Worm (Caenorhabditis elegans): ENCODE results near the gene F41G3.3.

Gene F41G3.3

DNA sequence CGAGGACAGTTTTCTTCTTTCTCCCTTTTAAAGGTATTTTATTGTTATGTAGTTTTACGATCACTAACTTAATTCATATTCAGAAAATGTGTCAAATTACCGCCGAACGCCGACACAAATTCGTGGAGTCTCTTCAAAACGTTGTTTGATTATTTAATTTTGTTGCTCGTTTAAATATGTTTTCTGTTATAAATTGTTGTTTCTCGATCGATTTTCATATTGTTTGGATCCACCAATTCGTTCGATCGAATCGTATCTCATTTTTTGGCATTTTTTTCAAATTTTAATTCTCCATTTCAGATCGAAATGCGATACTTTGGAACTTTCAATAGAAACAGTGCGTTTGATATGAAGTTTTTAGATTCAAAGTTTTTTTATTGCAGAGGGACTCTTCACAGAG, 13.7 kb upstream of the F41G3.3 start, which contains the start of gene F41G3.6:
Gene F41G3.6, plus strand, starts transcription at position 301 of the 400 bp plus-strand sequence.
- no peak for TF ChIP-seq sma-9 (GFP tag; optimal IDR thresholded peaks at IDR 0.05)
- TF ChIP-seq sma-9 (tag; optimal IDR thresholded peaks at IDR 0.05) = no peak
- no peak for TF ChIP-seq ZK546.5 (tag; optimal IDR thresholded peaks at IDR 0.05)
- no peak for TF ChIP-seq C34F6.9 (tag; optimal IDR thresholded peaks at IDR 0.05)
- TF ChIP-seq mbf-1 (tag; optimal IDR thresholded peaks at IDR 0.05) = no peak
- no peak for TF ChIP-seq crh-2 (tag; optimal IDR thresholded peaks at IDR 0.05)

- TF ChIP-seq Y55F3AM.14 (GFP tag; optimal IDR thresholded peaks at IDR 0.05) (no peak), blmp-1 (tag; optimal IDR thresholded peaks at IDR 0.05; ENCODE audit: insufficient read depth) (no peak), nhr-12 (tag; optimal IDR thresholded peaks at IDR 0.05) (no peak), ama-1 (optimal IDR thresholded peaks at IDR 0.05) (no peak), peb-1 (tag; optimal IDR thresholded peaks at IDR 0.05) (no peak), nhr-23 (tag; optimal IDR thresholded peaks at IDR 0.05) (no peak), C34F6.9 (tag; optimal IDR thresholded peaks at IDR 0.05) (no peak), sma-3 (GFP tag; optimal IDR thresholded peaks at IDR 0.05) (no peak), nhr-11 (tag; optimal IDR thresholded peaks at IDR 0.05) (no peak), dmd-4 (tag; optimal IDR thresholded peaks at IDR 0.05) (no peak)
Measured at ce11 chrII:6744648-6745047, 11.7 kb upstream of the F41G3.3 start, which contains the start of gene ins-15. Gene ins-15 (minus strand): TSS chrII:6744748.

DNA sequence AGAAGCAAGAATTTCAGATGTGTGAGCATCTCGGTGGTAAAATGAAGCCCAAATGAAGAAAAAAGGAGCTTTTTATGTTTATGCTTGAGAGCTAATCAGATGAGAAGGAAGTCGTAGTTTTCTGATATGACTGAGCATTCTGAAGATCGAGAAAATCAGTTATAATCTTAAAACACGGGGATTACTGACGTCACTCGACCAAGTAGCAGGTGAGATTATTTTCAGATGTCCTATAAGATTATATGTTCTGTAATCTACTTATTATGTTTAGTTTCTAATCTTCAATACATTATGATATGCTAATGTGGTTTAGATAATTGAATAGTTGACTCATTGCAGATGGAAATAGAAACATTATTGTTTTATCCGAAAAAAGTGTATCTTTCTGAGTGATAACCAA, 10.5 kb upstream of the F41G3.3 start, which contains the start of gene ins-14:
Gene ins-14, minus strand, starts transcription at position 32 of the 400 bp plus-strand sequence.
- TF ChIP-seq sma-9 (GFP tag; optimal IDR thresholded peaks at IDR 0.05) (peak; percentile 33), sma-9 (tag; optimal IDR thresholded peaks at IDR 0.05) (no peak), R02D3.7 (tag; optimal IDR thresholded peaks at IDR 0.05) (no peak)

- TF ChIP-seq peb-1 (tag; optimal IDR thresholded peaks at IDR 0.05) (no peak), crh-2 (tag; optimal IDR thresholded peaks at IDR 0.05) (no peak), blmp-1 (tag; optimal IDR thresholded peaks at IDR 0.05; ENCODE audit: insufficient read depth) (no peak), lin-39 (tag; optimal IDR thresholded peaks at IDR 0.05) (no peak), Y55F3AM.14 (GFP tag; optimal IDR thresholded peaks at IDR 0.05) (no peak), R02D3.7 (tag; optimal IDR thresholded peaks at IDR 0.05) (no peak), snpc-4 (tag; optimal IDR thresholded peaks at IDR 0.05) (no peak)
Measured at ce11 chrII:6746404-6746803, 9.9 kb upstream of the F41G3.3 start, which contains the start of gene F41G3.5. Gene F41G3.5 (plus strand): TSS chrII:6746704.

DNA sequence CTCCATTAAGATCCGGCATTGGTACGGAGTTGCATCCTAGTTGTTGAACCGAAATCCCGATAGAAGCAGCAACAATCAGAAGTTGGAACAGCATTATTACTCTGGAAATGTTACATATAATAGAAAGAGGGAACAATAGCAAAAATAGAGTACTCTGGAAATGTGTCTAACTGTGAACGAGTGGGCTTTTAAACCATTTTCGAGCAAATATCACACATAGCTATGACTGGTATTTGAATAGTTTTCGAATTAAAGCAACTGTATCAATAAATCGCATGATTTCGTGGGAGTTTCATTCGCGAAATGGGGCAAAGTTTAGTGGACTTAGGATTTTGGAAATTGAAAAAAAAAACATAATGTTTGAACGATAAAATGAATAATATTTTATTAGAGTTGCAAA, 6.9 kb upstream of the F41G3.3 start, which contains the start of gene F41G3.10:
Gene F41G3.10, minus strand, starts transcription at position 101 of the 400 bp plus-strand sequence.
- TF ChIP-seq mab-5 (tag; optimal IDR thresholded peaks at IDR 0.05) (no peak), lin-11 (tag; optimal IDR thresholded peaks at IDR 0.05) (no peak), mdl-1 (tag; optimal IDR thresholded peaks at IDR 0.05) (no peak), fos-1 (tag; optimal IDR thresholded peaks at IDR 0.05) (no peak), ztf-1 (GFP tag; conservative IDR thresholded peaks at IDR 0.05) (no peak), nhr-23 (tag; optimal IDR thresholded peaks at IDR 0.05) (no peak)

- TF ChIP-seq nhr-129 (tag; optimal IDR thresholded peaks at IDR 0.05) = no peak
- TF ChIP-seq skn-1 (tag; optimal IDR thresholded peaks at IDR 0.05) = no peak
- no peak for TF ChIP-seq aly-2 (tag; optimal IDR thresholded peaks at IDR 0.05)
- no peak for TF ChIP-seq elt-3 (tag; optimal IDR thresholded peaks at IDR 0.05)
- TF ChIP-seq egl-27 (tag; optimal IDR thresholded peaks at IDR 0.05) = no peak
- no peak for TF ChIP-seq nhr-11 (tag; optimal IDR thresholded peaks at IDR 0.05)
- TF ChIP-seq nhr-77 (tag; optimal IDR thresholded peaks at IDR 0.05) = no peak
- TF ChIP-seq lsy-2 (tag; optimal IDR thresholded peaks at IDR 0.05) = no peak
- TF ChIP-seq ZK546.5 (tag; optimal IDR thresholded peaks at IDR 0.05) = no peak
- no peak for TF ChIP-seq ztf-1 (GFP tag; conservative IDR thresholded peaks at IDR 0.05)
- TF ChIP-seq Y55F3AM.14 (GFP tag; optimal IDR thresholded peaks at IDR 0.05) = no peak
- no peak for TF ChIP-seq alr-1 (tag; optimal IDR thresholded peaks at IDR 0.05)
- TF ChIP-seq ztf-4 (tag; optimal IDR thresholded peaks at IDR 0.05) = no peak
Measured at ce11 chrII:6750929-6751328, 5.4 kb upstream of the F41G3.3 start, which contains the start of gene F41G3.20. Gene F41G3.20 (minus strand): TSS chrII:6751029.

All from whole organism, L2 larva.